Fruit fly (Drosophila melanogaster) whole organism, embryonic: ENCODE results near the gene CG15262.

ENCODE experiments used
- Antp ChIP-seq: fragments of 200-800 bp; sonication (Bioruptor generic); optimal IDR thresholded peaks from 3 replicates; lab custom pipeline; 2016; ENCODE audit warnings: missing biosample characterization, missing genetic modification characterization
- Blimp-1 ChIP-seq: fragments of 200-800 bp; sonication (Bioruptor generic); optimal IDR thresholded peaks from 3 replicates; lab custom pipeline; 2018; ENCODE audit warnings: missing biosample characterization, missing genetic modification characterization, mild to moderate bottlenecking, moderate library complexity, missing genetic modification reagents
- CG1024 ChIP-seq: fragments of 200-800 bp; sonication (Bioruptor generic); IDR thresholded peaks from 2 replicates; pipeline ENCODE4 v1.3.6; 2022; ENCODE audit warnings: missing biosample characterization, missing genetic modification characterization
- CG10543 ChIP-seq: fragments of 200-800 bp; sonication (Bioruptor generic); optimal IDR thresholded peaks from 3 replicates; lab custom pipeline; 2017; ENCODE audit warnings: missing biosample characterization, mild to moderate bottlenecking, missing genetic modification characterization, moderate library complexity
- CG11398 ChIP-seq: fragments of 200-800 bp; sonication (Bioruptor generic); optimal IDR thresholded peaks from 2 replicates; lab custom pipeline; 2016; ENCODE audit warnings: missing biosample characterization, missing genetic modification characterization
- CG13287 ChIP-seq: fragments of 200-800 bp; sonication (Bioruptor generic); IDR thresholded peaks from 2 replicates; pipeline ENCODE4 v1.3.6; 2022; ENCODE audit warnings: missing biosample characterization, missing genetic modification characterization; ENCODE audit not compliant: partially characterized antibody
- CG15073 ChIP-seq: fragments of 200-800 bp; sonication (Bioruptor generic); optimal IDR thresholded peaks from 2 replicates; lab custom pipeline; 2016; ENCODE audit warnings: missing biosample characterization, missing genetic modification characterization
- CG17568 ChIP-seq: fragments of 200-800 bp; sonication (Bioruptor generic); optimal IDR thresholded peaks from 2 replicates; lab custom pipeline; 2018; ENCODE audit warnings: missing biosample characterization, mild to moderate bottlenecking, missing genetic modification characterization, moderate library complexity
- CG17829 ChIP-seq: fragments of 200-800 bp; optimal IDR thresholded peaks from 2 replicates; lab custom pipeline; 2019; ENCODE audit warnings: missing biosample characterization, mild to moderate bottlenecking, missing genetic modification characterization, moderate library complexity
- CG1792 ChIP-seq: fragments of 200-800 bp; sonication (Bioruptor generic); optimal IDR thresholded peaks from 2 replicates; lab custom pipeline; 2016; ENCODE audit warnings: missing biosample characterization, missing genetic modification characterization
- CG18764 ChIP-seq: fragments of 200-800 bp; sonication (Bioruptor generic); optimal IDR thresholded peaks from 3 replicates; lab custom pipeline; 2016; ENCODE audit warnings: missing biosample characterization, missing genetic modification characterization
- CG2129 ChIP-seq: fragments of 200-800 bp; sonication (Bioruptor generic); IDR thresholded peaks from 2 replicates; pipeline ENCODE4 v1.3.6; 2022; ENCODE audit warnings: missing biosample characterization, missing genetic modification characterization; ENCODE audit not compliant: partially characterized antibody
- CG2199 ChIP-seq: fragments of 200-800 bp; sonication (Bioruptor generic); IDR thresholded peaks from 3 replicates; pipeline ENCODE4 v1.3.6; 2022; ENCODE audit warnings: missing biosample characterization, missing genetic modification characterization
- CG2678 ChIP-seq: fragments of 200-800 bp; sonication (Bioruptor generic); optimal IDR thresholded peaks from 3 replicates; lab custom pipeline; 2019; ENCODE audit warnings: missing biosample characterization, mild to moderate bottlenecking, missing genetic modification characterization, moderate library complexity
- CG30403 ChIP-seq: fragments of 200-800 bp; sonication (Bioruptor generic); optimal IDR thresholded peaks from 3 replicates; lab custom pipeline; 2016; ENCODE audit warnings: missing biosample characterization, missing genetic modification characterization
- CG31441 ChIP-seq: fragments of 200-800 bp; sonication (Bioruptor generic); IDR thresholded peaks from 2 replicates; pipeline ENCODE4 v1.3.6; 2022; ENCODE audit warnings: missing biosample characterization, missing genetic modification characterization
- CG32767 ChIP-seq: fragments of 200-800 bp; sonication (Bioruptor generic); IDR thresholded peaks from 2 replicates; pipeline ENCODE4 v1.3.6; 2022; ENCODE audit warnings: missing biosample characterization, missing genetic modification characterization
- CG34224 ChIP-seq: fragments of 200-800 bp; sonication (Bioruptor generic); IDR thresholded peaks from 3 replicates; pipeline ENCODE4 v1.3.6; 2022; ENCODE audit warnings: missing biosample characterization, missing genetic modification characterization; ENCODE audit not compliant: partially characterized antibody
- CG4282 ChIP-seq: fragments of 200-800 bp; sonication (Bioruptor generic); optimal IDR thresholded peaks from 2 replicates; lab custom pipeline; 2016; ENCODE audit warnings: missing biosample characterization, missing genetic modification characterization
- CG9727 ChIP-seq: fragments of 200-800 bp; sonication (Bioruptor generic); optimal IDR thresholded peaks from 3 replicates; lab custom pipeline; 2017; ENCODE audit warnings: missing biosample characterization, mild to moderate bottlenecking, missing genetic modification characterization
- Camta ChIP-seq: fragments of 200-800 bp; sonication (Bioruptor generic); optimal IDR thresholded peaks from 2 replicates; lab custom pipeline; 2016; ENCODE audit warnings: missing biosample characterization, missing genetic modification characterization
- Dad ChIP-seq: fragments of 200-800 bp; sonication (Bioruptor generic); optimal IDR thresholded peaks from 3 replicates; lab custom pipeline; 2016; ENCODE audit warnings: missing biosample characterization, missing genetic modification characterization
- Hmr ChIP-seq: fragments of 200-800 bp; sonication (Bioruptor generic); optimal IDR thresholded peaks from 3 replicates; lab custom pipeline; 2017; ENCODE audit warnings: mild to moderate bottlenecking, missing biosample characterization, missing genetic modification reagents, missing genetic modification characterization
- Nf-YA ChIP-seq: fragments of 200-800 bp; sonication (Bioruptor generic); IDR thresholded peaks from 2 replicates; pipeline ENCODE4 v1.3.6; 2022; ENCODE audit warnings: missing biosample characterization, missing genetic modification characterization
- Nf-YC ChIP-seq: fragments of 200-800 bp; optimal IDR thresholded peaks from 3 replicates; lab custom pipeline; 2019; ENCODE audit warnings: missing biosample characterization, mild to moderate bottlenecking, missing genetic modification characterization, moderate library complexity
- Oli ChIP-seq: fragments of 200-800 bp; sonication (Bioruptor generic); optimal IDR thresholded peaks from 2 replicates; lab custom pipeline; 2018; ENCODE audit warnings: missing biosample characterization, mild to moderate bottlenecking, missing genetic modification characterization, moderate library complexity
- Taf1 ChIP-seq: fragments of 200-800 bp; sonication (Bioruptor generic); IDR thresholded peaks from 2 replicates; pipeline ENCODE4 v1.3.6; 2022; ENCODE audit warnings: missing biosample characterization, missing genetic modification characterization
- amos ChIP-seq: fragments of 200-800 bp; sonication (Bioruptor generic); IDR thresholded peaks from 2 replicates; pipeline ENCODE4 v1.3.6; 2022; ENCODE audit warnings: missing biosample characterization, missing genetic modification characterization; ENCODE audit not compliant: partially characterized antibody
- ap ChIP-seq: fragments of 200-800 bp; sonication (Bioruptor generic); IDR thresholded peaks from 2 replicates; pipeline ENCODE4 v1.3.6; 2022; ENCODE audit warnings: missing biosample characterization, missing genetic modification characterization
- caup ChIP-seq: fragments of 200-800 bp; sonication (Bioruptor generic); optimal IDR thresholded peaks from 3 replicates; lab custom pipeline; 2017; ENCODE audit warnings: missing biosample characterization, mild to moderate bottlenecking, missing genetic modification characterization, moderate library complexity; ENCODE audit not compliant: severe bottlenecking
- chm ChIP-seq: fragments of 200-800 bp; sonication (Bioruptor generic); IDR thresholded peaks from 2 replicates; pipeline ENCODE4 v1.3.6; 2022; ENCODE audit warnings: missing biosample characterization, missing genetic modification characterization
- fd64A ChIP-seq: fragments of 200-800 bp; sonication (Bioruptor generic); optimal IDR thresholded peaks from 3 replicates; lab custom pipeline; 2018; ENCODE audit warnings: missing biosample characterization, mild to moderate bottlenecking, missing genetic modification characterization
- grn ChIP-seq: fragments of 200-800 bp; sonication (Bioruptor generic); optimal IDR thresholded peaks from 3 replicates; lab custom pipeline; 2017; ENCODE audit warnings: missing biosample characterization, missing genetic modification characterization
- gt ChIP-seq: fragments of 200-800 bp; sonication (Bioruptor generic); IDR thresholded peaks from 2 replicates; pipeline ENCODE4 v1.3.6; 2022; ENCODE audit warnings: missing biosample characterization, missing genetic modification characterization
- hkb ChIP-seq, 2 experiments: fragments of 200-800 bp in 1 of 2; fragments of >200 bp in 1 of 2; sonication (Bioruptor generic) in 1 of 2; IDR thresholded peaks in 1 of 2; optimal IDR thresholded peaks in 1 of 2; 2 replicates each; pipeline versions ENCODE4 v1.3.6 to Lab custom; 2017 to 2022; ENCODE audit warnings: missing biosample characterization in 1 of 2, missing genetic modification characterization in 1 of 2
- knrl ChIP-seq: fragments of 200-800 bp; sonication (Bioruptor generic); IDR thresholded peaks from 3 replicates; pipeline ENCODE4 v1.3.6; 2022; ENCODE audit warnings: missing biosample characterization, missing genetic modification characterization; ENCODE audit not compliant: partially characterized antibody
- maf-S ChIP-seq: fragments of 200-800 bp; sonication (Bioruptor generic); optimal IDR thresholded peaks from 2 replicates; lab custom pipeline; 2016; ENCODE audit warnings: missing biosample characterization, missing genetic modification characterization
- nau ChIP-seq: fragments of 200-800 bp; sonication (Bioruptor generic); optimal IDR thresholded peaks from 3 replicates; lab custom pipeline; 2017; ENCODE audit warnings: missing biosample characterization, mild to moderate bottlenecking, missing genetic modification characterization, missing genetic modification reagents
- onecut ChIP-seq: fragments of 200-800 bp; sonication (Bioruptor generic); IDR thresholded peaks from 2 replicates; pipeline ENCODE4 v1.3.6; 2022; ENCODE audit warnings: missing biosample characterization, missing genetic modification characterization
- prd ChIP-seq, 3 experiments: fragments of >200 bp in 2 of 3; fragments of 200-800 bp in 1 of 3; sonication (Bioruptor generic) in 1 of 3; optimal IDR thresholded peaks in 2 of 3; IDR thresholded peaks in 1 of 3; 2 replicates in 2 of 3; 3 replicates in 1 of 3; pipeline versions ENCODE4 v1.3.6 to Lab custom; 2017 to 2022; ENCODE audit warnings: missing biosample characterization in 1 of 3, missing genetic modification characterization in 1 of 3
- psq ChIP-seq: fragments of 200-800 bp; sonication (Bioruptor generic); optimal IDR thresholded peaks from 2 replicates; lab custom pipeline; 2017; ENCODE audit warnings: missing biosample characterization, missing genetic modification characterization
- ranshi ChIP-seq: fragments of 200-800 bp; sonication (Bioruptor generic); IDR thresholded peaks from 2 replicates; pipeline ENCODE4 v1.3.6; 2022; ENCODE audit warnings: missing biosample characterization, missing genetic modification characterization
- row ChIP-seq: fragments of 200-800 bp; sonication (Bioruptor generic); IDR thresholded peaks from 3 replicates; pipeline ENCODE4 v1.3.6; 2022; ENCODE audit warnings: missing biosample characterization, missing genetic modification characterization
- sc ChIP-seq, 3 experiments: fragments of >200 bp in 2 of 3; fragments of 200-800 bp in 1 of 3; sonication (Bioruptor generic) in 1 of 3; optimal IDR thresholded peaks; 2 replicates in 2 of 3; 3 replicates in 1 of 3; lab custom pipeline; 2017; ENCODE audit warnings: mild to moderate bottlenecking in 1 of 3, missing biosample characterization in 1 of 3, missing genetic modification characterization in 1 of 3, missing genetic modification reagents in 1 of 3
- sens ChIP-seq: fragments of 200-800 bp; sonication (Bioruptor generic); peaks from one replicate; lab custom pipeline; 2016; ENCODE audit warnings: missing biosample characterization, missing genetic modification characterization
- sob ChIP-seq: fragments of 200-800 bp; sonication (Bioruptor generic); IDR thresholded peaks from 2 replicates; pipeline ENCODE4 v1.3.6; 2022; ENCODE audit warnings: missing biosample characterization, missing genetic modification characterization
- unpg ChIP-seq: fragments of 200-800 bp; sonication (Bioruptor generic); optimal IDR thresholded peaks from 3 replicates; lab custom pipeline; 2018; ENCODE audit warnings: missing biosample characterization, mild to moderate bottlenecking, missing genetic modification characterization, moderate library complexity
- vvl ChIP-seq: fragments of 200-800 bp; sonication (Bioruptor generic); IDR thresholded peaks from 2 replicates; pipeline ENCODE4 v1.3.6; 2022; ENCODE audit warnings: missing biosample characterization, missing genetic modification characterization

The CG15262 gene

dm6 chr2L:15333602-15334080 lies 36.0 kb downstream of the CG15262 start, which contains the start of gene esg (continued):
- TF ChIP-seq CG4282 (GFP tag; lab: Kevin White, UChicago) (no peak), CG2199 (GFP tag; lab: Robert Waterston, UW) (no peak), Camta (GFP tag; lab: Kevin White, UChicago) (no peak), caup (GFP tag; lab: Kevin White, UChicago) (no peak), CG17568 (GFP tag; lab: Kevin White, UChicago) (no peak), amos (GFP tag; lab: Robert Waterston, UW) (peak; percentile 39; the same call in 1 of the 2 replicates), hkb (optimal IDR thresholded peaks at IDR 0.05; lab: Kevin White, UChicago) (no peak), hkb (GFP tag; IDR thresholded peaks at IDR 0.05; lab: Robert Waterston, UW) (peak; percentile 42; the same call in 1 of the 2 replicates), onecut (GFP tag; lab: Robert Waterston, UW) (0 out of 2 replicates have a peak, but pooled peaks have one; percentile 11), Dad (GFP tag; lab: Kevin White, UChicago) (no peak), row (GFP tag; lab: Robert Waterston, UW) (no peak), fd64A (GFP tag; lab: Kevin White, UChicago) (no peak), CG2129 (GFP tag; lab: Robert Waterston, UW) (no peak; the same call in 1 of the 2 replicates), ranshi (GFP tag; lab: Robert Waterston, UW) (no peak), CG34224 (GFP tag; lab: Robert Waterston, UW) (peak; percentile 63; the same call in 2 of the 3 replicates), Blimp-1 (GFP tag; lab: Kevin White, UChicago) (no peak), vvl (GFP tag; lab: Robert Waterston, UW) (peak; percentile 53), CG15073 (GFP tag; lab: Kevin White, UChicago) (no peak), sens (GFP tag; lab: Kevin White, UChicago) (peak; percentile 61), Antp (no peak), CG17829 (tag; lab: Kevin White, UChicago) (peak; percentile 37), Nf-YC (peak; percentile 99), CG13287 (GFP tag; lab: Robert Waterston, UW) (peak; percentile 53; the same call in 1 of the 2 replicates), psq (GFP tag; lab: Kevin White, UChicago) (no peak), gt (GFP tag; lab: Robert Waterston, UW) (no peak), unpg (GFP tag; lab: Kevin White, UChicago) (no peak), Hmr (GFP tag; lab: Kevin White, UChicago) (no peak), CG1024 (GFP tag; lab: Robert Waterston, UW) (0 out of 2 replicates have a peak, but pooled peaks have one; percentile 13), CG18764 (no peak), maf-S (GFP tag; lab: Kevin White, UChicago) (no peak), Nf-YA (GFP tag; lab: Robert Waterston, UW) (peak; percentile 90), CG10543 (GFP tag; lab: Kevin White, UChicago) (peak; percentile 13), chm (GFP tag; lab: Robert Waterston, UW) (peak; percentile 38; the same call in 1 of the 2 replicates), knrl (GFP tag; lab: Robert Waterston, UW) (no peak), CG32767 (GFP tag; lab: Robert Waterston, UW) (no peak), CG1792 (GFP tag; lab: Kevin White, UChicago) (no peak)

- no peak for TF ChIP-seq sob (GFP tag; lab: Robert Waterston, UW)
- no peak for TF ChIP-seq CG11398
- no peak for TF ChIP-seq nau (GFP tag; lab: Kevin White, UChicago)
- no peak for TF ChIP-seq CG2678 (tag; lab: Kevin White, UChicago)
- no peak for TF ChIP-seq gt (GFP tag; lab: Robert Waterston, UW)
- TF ChIP-seq grn, result no peak
- peak; percentile 40; the same call in 1 of the 2 replicates for TF ChIP-seq CG31441
- no peak for TF ChIP-seq ap (GFP tag; lab: Robert Waterston, UW)
- TF ChIP-seq sc (optimal IDR thresholded peaks at IDR 0.05; lab: Kevin White, UChicago), result no peak
- TF ChIP-seq sc (GFP tag; optimal IDR thresholded peaks at IDR 0.05; lab: Kevin White, UChicago), result no peak
- no peak for TF ChIP-seq Taf1 (GFP tag; lab: Robert Waterston, UW)
- peak; percentile 35 for TF ChIP-seq CG9727 (GFP tag; lab: Kevin White, UChicago)
- TF ChIP-seq CG30403 (GFP tag; lab: Kevin White, UChicago), result peak; percentile 15
- no peak for TF ChIP-seq prd (optimal IDR thresholded peaks at IDR 0.05; lab: Kevin White, UChicago)
- TF ChIP-seq prd (GFP tag; IDR thresholded peaks at IDR 0.05; lab: Robert Waterston, UW), result peak; percentile 59; the same call in 2 of the 3 replicates
- peak; percentile 37 for TF ChIP-seq Oli (tag; lab: Kevin White, UChicago)
Observed at dm6 chr2L:15337248-15337848, 39.7 kb downstream of the CG15262 start.
